Fruit fly (Drosophila melanogaster): ENCODE data around the gene CG10013.

CG10013 gene

dm6 chr3R:12350497-12350896 is 27.2 kb downstream of the CG10013 start, which contains the start of gene CG10038 (continued):
- TF ChIP-seq pfk (GFP tag; optimal IDR thresholded peaks at IDR 0.05) (no peak), D (optimal IDR thresholded peaks at IDR 0.05) (no peak), D (GFP tag; optimal IDR thresholded peaks at IDR 0.05) (no peak), TFAM (GFP tag; optimal IDR thresholded peaks at IDR 0.05) (no peak), Ets65A (GFP tag) (peak; percentile 93), fu2 (GFP tag; optimal IDR thresholded peaks at IDR 0.05) (no peak), sna (GFP tag; IDR thresholded peaks at IDR 0.05; ENCODE audit: partially characterized antibody) (peak; percentile 89), CG12299 (tag; optimal IDR thresholded peaks at IDR 0.05) (no peak), ap (GFP tag; IDR thresholded peaks at IDR 0.05) (no peak), B-H1 (GFP tag; IDR thresholded peaks at IDR 0.05) (no peak), dmrt11E (tag; optimal IDR thresholded peaks at IDR 0.05) (no peak), bigmax (GFP tag; optimal IDR thresholded peaks at IDR 0.05) (no peak), lov (optimal IDR thresholded peaks at IDR 0.05) (no peak), lov (GFP tag; IDR thresholded peaks at IDR 0.05) (no peak), CG17186 (GFP tag; optimal IDR thresholded peaks at IDR 0.05) (peak; percentile 35), odd (GFP tag; optimal IDR thresholded peaks at IDR 0.05) (no peak), unpg (GFP tag; optimal IDR thresholded peaks at IDR 0.05) (peak; percentile 15), tna (GFP tag; IDR thresholded peaks at IDR 0.05; ENCODE audit: partially characterized antibody) (peak; percentile 91), bsh (GFP tag; optimal IDR thresholded peaks at IDR 0.05) (peak in 1 of 2 experiments; percentile 31), CG11560 (tag; IDR thresholded peaks at IDR 0.05) (no peak; the same call in 2 of the 3 replicates), trem (tag; optimal IDR thresholded peaks at IDR 0.05) (peak; percentile 55), CG3995 (GFP tag; optimal IDR thresholded peaks at IDR 0.05) (peak; percentile 22), ranshi (GFP tag; IDR thresholded peaks at IDR 0.05) (no peak), CG33213 (GFP tag; optimal IDR thresholded peaks at IDR 0.05) (peak; percentile 67), CG11504 (tag; optimal IDR thresholded peaks at IDR 0.05) (peak; percentile 61), CrebB (tag; optimal IDR thresholded peaks at IDR 0.05) (no peak), CG11456 (GFP tag; IDR thresholded peaks at IDR 0.05) (peak; percentile 72), gsb-n (tag; optimal IDR thresholded peaks at IDR 0.05) (no peak), wek (GFP tag; optimal IDR thresholded peaks at IDR 0.05) (peak; percentile 31), CG1792 (GFP tag; optimal IDR thresholded peaks at IDR 0.05) (no peak), grn (GFP tag; optimal IDR thresholded peaks at IDR 0.05) (no peak), CG2129 (GFP tag; IDR thresholded peaks at IDR 0.05; ENCODE audit: partially characterized antibody) (peak; percentile 77), CG13624 (GFP tag; optimal IDR thresholded peaks at IDR 0.05) (peak; percentile 36), Pdp1 (GFP tag; optimal IDR thresholded peaks at IDR 0.05) (peak in 1 of 2 experiments; percentile 15), CG6689 (GFP tag; IDR thresholded peaks at IDR 0.05) (no peak), CG5245 (GFP tag; optimal IDR thresholded peaks at IDR 0.05) (peak; percentile 10), chm (GFP tag; IDR thresholded peaks at IDR 0.05) (no peak), sob (GFP tag; IDR thresholded peaks at IDR 0.05) (peak; percentile 56; the same call in 1 of the 2 replicates), NfI (GFP tag; optimal IDR thresholded peaks at IDR 0.05) (peak; percentile 48), Eip74EF (GFP tag; optimal IDR thresholded peaks at IDR 0.05) (no peak), MESR4 (GFP tag; optimal IDR thresholded peaks at IDR 0.05) (peak; percentile 10), CG6175 (GFP tag; IDR thresholded peaks at IDR 0.05) (no peak), rib (GFP tag; IDR thresholded peaks at IDR 0.05) (no peak), D19A (tag; optimal IDR thresholded peaks at IDR 0.05) (peak; percentile 45), caup (GFP tag; optimal IDR thresholded peaks at IDR 0.05; ENCODE audit: severe bottlenecking) (peak; percentile 34), wdn (GFP tag; IDR thresholded peaks at IDR 0.05) (no peak), Myb (GFP tag; optimal IDR thresholded peaks at IDR 0.05) (peak; percentile 83), Adf1 (GFP tag; IDR thresholded peaks at IDR 0.05) (peak; percentile 25; the same call in 1 of the 2 replicates), Dbx (GFP tag; IDR thresholded peaks at IDR 0.05) (peak; percentile 59; the same call in 2 of the 3 replicates), CG2712 (tag; optimal IDR thresholded peaks at IDR 0.05) (peak; percentile 61), CG15073 (GFP tag; optimal IDR thresholded peaks at IDR 0.05) (no peak)
